Fruit fly (Drosophila melanogaster) whole organism, pupa: ENCODE measurements around the gene L2HGDH.
A peak's percentile ranks its signal among the peaks of the same experiment; 100 is the strongest.

ENCODE experiments used
- CG10348 ChIP-seq: fragments of 200-800 bp; sonication (Bioruptor generic); IDR thresholded peaks from 2 replicates; pipeline ENCODE4 v1.3.6; 2022; ENCODE audit warnings: missing biosample characterization, missing genetic modification characterization
- CG12605 ChIP-seq: fragments of 200-800 bp; sonication (Bioruptor generic); IDR thresholded peaks from 2 replicates; pipeline ENCODE4 v1.3.6; 2022; ENCODE audit warnings: missing biosample characterization, missing genetic modification characterization
- CG13204 ChIP-seq: fragments of 200-800 bp; sonication (Bioruptor generic); optimal IDR thresholded peaks from 2 replicates; lab custom pipeline; 2018; ENCODE audit warnings: missing biosample characterization, mild to moderate bottlenecking, missing genetic modification characterization, moderate library complexity
- CG14655 ChIP-seq: fragments of 200-800 bp; sonication (Bioruptor generic); optimal IDR thresholded peaks from 3 replicates; lab custom pipeline; 2017; ENCODE audit warnings: mild to moderate bottlenecking, missing biosample characterization, missing genetic modification reagents, missing genetic modification characterization
- CG15710 ChIP-seq: fragments of 200-800 bp; sonication (Bioruptor generic); optimal IDR thresholded peaks from 2 replicates; lab custom pipeline; 2018; ENCODE audit warnings: missing biosample characterization, mild to moderate bottlenecking, missing genetic modification characterization, moderate library complexity
- CG17806 ChIP-seq: fragments of 200-800 bp; sonication (Bioruptor generic); optimal IDR thresholded peaks from 2 replicates; lab custom pipeline; 2018; ENCODE audit warnings: missing biosample characterization, mild to moderate bottlenecking, missing genetic modification characterization, moderate library complexity
- CG32121 ChIP-seq: fragments of 200-800 bp; sonication (Bioruptor generic); IDR thresholded peaks from 2 replicates; pipeline ENCODE4 v1.3.6; 2022; ENCODE audit warnings: missing biosample characterization, missing genetic modification characterization
- CG34367 ChIP-seq: fragments of 200-800 bp; sonication (Bioruptor generic); optimal IDR thresholded peaks from 2 replicates; lab custom pipeline; 2018; ENCODE audit warnings: missing biosample characterization, mild to moderate bottlenecking, missing genetic modification characterization
- CG4496 ChIP-seq: fragments of 200-800 bp; sonication (Bioruptor generic); IDR thresholded peaks from 3 replicates; pipeline ENCODE4 v1.3.6; 2022; ENCODE audit warnings: missing biosample characterization, missing genetic modification characterization
- CG8159 ChIP-seq: fragments of 200-800 bp; sonication (Bioruptor generic); optimal IDR thresholded peaks from 3 replicates; lab custom pipeline; 2018; ENCODE audit warnings: missing biosample characterization, mild to moderate bottlenecking, missing genetic modification characterization, moderate library complexity
- CG8301 ChIP-seq: fragments of 200-800 bp; sonication (Bioruptor generic); optimal IDR thresholded peaks from 2 replicates; lab custom pipeline; 2018; ENCODE audit warnings: missing biosample characterization, mild to moderate bottlenecking, missing genetic modification characterization
- CG9948 ChIP-seq: fragments of 200-800 bp; sonication (Bioruptor generic); optimal IDR thresholded peaks from 2 replicates; lab custom pipeline; 2018; ENCODE audit warnings: missing biosample characterization, mild to moderate bottlenecking, missing genetic modification characterization, moderate library complexity
- D1 ChIP-seq: fragments of 200-800 bp; sonication (Bioruptor generic); optimal IDR thresholded peaks from 2 replicates; lab custom pipeline; 2018; ENCODE audit warnings: missing biosample characterization, mild to moderate bottlenecking, missing genetic modification characterization, moderate library complexity
- EcR ChIP-seq: fragments of 200-800 bp; sonication (Bioruptor generic); optimal IDR thresholded peaks from 3 replicates; lab custom pipeline; 2019; ENCODE audit warnings: missing biosample characterization, missing genetic modification characterization, mild to moderate bottlenecking, moderate library complexity, missing genetic modification reagents
- Ets98B ChIP-seq: fragments of 200-800 bp; sonication (Bioruptor generic); IDR thresholded peaks from 2 replicates; pipeline ENCODE4 v1.3.6; 2022; ENCODE audit warnings: missing biosample characterization, missing genetic modification characterization
- Pif1A ChIP-seq: fragments of 200-800 bp; sonication (Bioruptor generic); optimal IDR thresholded peaks from 3 replicates; lab custom pipeline; 2016; ENCODE audit warnings: missing biosample characterization, missing genetic modification characterization
- Pif1B ChIP-seq: fragments of 200-800 bp; sonication (Bioruptor generic); optimal IDR thresholded peaks from 3 replicates; lab custom pipeline; 2016; ENCODE audit warnings: missing biosample characterization, missing genetic modification characterization
- Snoo ChIP-seq: fragments of 200-800 bp; sonication (Bioruptor generic); optimal IDR thresholded peaks from 3 replicates; lab custom pipeline; 2017; ENCODE audit warnings: missing biosample characterization, mild to moderate bottlenecking, missing genetic modification characterization, inconsistent platforms
- fd96Ca ChIP-seq: fragments of 200-800 bp; sonication (Bioruptor generic); IDR thresholded peaks from 3 replicates; pipeline ENCODE4 v1.3.6; 2022; ENCODE audit warnings: missing biosample characterization, missing genetic modification characterization
- gl ChIP-seq: fragments of 200-800 bp; sonication (Bioruptor generic); optimal IDR thresholded peaks from 2 replicates; lab custom pipeline; 2018; ENCODE audit warnings: missing biosample characterization, mild to moderate bottlenecking, missing genetic modification characterization
- rn ChIP-seq: fragments of 200-800 bp; sonication (Bioruptor generic); IDR thresholded peaks from 2 replicates; pipeline ENCODE4 v1.3.6; 2022; ENCODE audit warnings: missing biosample characterization, missing genetic modification characterization

L2HGDH gene

dm6 chr2L:18948724-18949108 lies 25.5 kb downstream of the L2HGDH start, which contains the start of gene CG10428:
Gene CG10428 (plus strand): TSS chr2L:18948884.
- TF ChIP-seq CG8159 (tag; lab: Kevin White, UChicago): no peak
- no peak for TF ChIP-seq Ets98B (GFP tag; lab: Robert Waterston, UW)
- no peak for TF ChIP-seq CG32121 (GFP tag; lab: Robert Waterston, UW)
- no peak for TF ChIP-seq CG12605
- no peak for TF ChIP-seq Pif1B (GFP tag; lab: Kevin White, UChicago)
- no peak for TF ChIP-seq fd96Ca (GFP tag; lab: Robert Waterston, UW)
- TF ChIP-seq CG8301 (tag; lab: Kevin White, UChicago): no peak
- no peak for TF ChIP-seq CG13204 (GFP tag; lab: Kevin White, UChicago)
- no peak for TF ChIP-seq CG10348
- no peak for TF ChIP-seq Pif1A (GFP tag; lab: Kevin White, UChicago)
- no peak for TF ChIP-seq CG34367 (tag; lab: Kevin White, UChicago)
- no peak for TF ChIP-seq CG4496 (GFP tag; lab: Robert Waterston, UW)
- TF ChIP-seq CG15710 (tag; lab: Kevin White, UChicago): no peak
- TF ChIP-seq CG17806 (tag; lab: Kevin White, UChicago): no peak
- no peak for TF ChIP-seq rn (GFP tag; lab: Robert Waterston, UW)
- no peak for TF ChIP-seq gl
- TF ChIP-seq Snoo: no peak
- TF ChIP-seq D1 (tag; lab: Kevin White, UChicago): no peak
- TF ChIP-seq, all 21 proteins: peak for 0

DNA sequence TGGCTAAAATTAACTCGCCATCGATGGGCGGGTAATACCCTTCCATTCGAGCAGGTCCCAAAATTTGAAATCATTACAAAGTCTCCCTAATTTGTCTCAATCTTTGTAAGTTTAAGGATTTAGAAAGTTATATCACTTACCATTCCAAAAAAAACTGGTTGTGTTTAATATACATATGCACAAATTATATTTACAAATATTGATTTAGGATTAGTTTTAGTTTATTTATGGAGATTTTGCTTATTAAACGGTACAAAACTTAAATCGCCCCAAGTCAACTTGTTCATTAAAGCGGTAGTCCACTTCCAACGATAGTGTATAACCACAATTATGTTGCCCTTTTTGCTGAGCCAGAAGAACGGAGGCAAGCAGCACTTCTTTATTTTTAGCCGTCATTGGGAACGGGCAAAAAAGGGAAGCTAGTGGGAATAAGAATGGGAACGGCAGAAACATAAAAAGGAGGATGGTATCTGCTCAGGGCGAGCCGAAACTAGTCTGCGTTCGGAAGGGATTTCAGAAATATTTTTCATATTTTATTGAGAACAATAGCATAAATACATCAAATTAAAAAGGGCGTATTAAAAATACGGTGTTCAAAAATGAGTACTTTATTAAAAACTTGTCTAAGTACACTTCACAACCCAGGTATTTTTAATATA lies 26.1 kb downstream of the L2HGDH start:
- TF ChIP-seq CG4496 (GFP tag; lab: Robert Waterston, UW): peak; percentile 80
- peak; percentile 83 for TF ChIP-seq Pif1B (GFP tag; lab: Kevin White, UChicago)
- TF ChIP-seq CG8301 (tag; lab: Kevin White, UChicago): peak; percentile 81
- TF ChIP-seq D1 (tag; lab: Kevin White, UChicago): peak; percentile 69
- no peak for TF ChIP-seq CG10348
- TF ChIP-seq CG34367 (tag; lab: Kevin White, UChicago): peak; percentile 86
- TF ChIP-seq rn (GFP tag; lab: Robert Waterston, UW): peak; percentile 50; the same call in 1 of the 2 replicates
- TF ChIP-seq CG12605: peak; percentile 42; the same call in 1 of the 2 replicates
- peak; percentile 80 for TF ChIP-seq CG13204 (GFP tag; lab: Kevin White, UChicago)
- peak; percentile 82 for TF ChIP-seq Pif1A (GFP tag; lab: Kevin White, UChicago)
- peak; percentile 91 for TF ChIP-seq CG14655 (GFP tag; lab: Kevin White, UChicago)
- TF ChIP-seq CG32121 (GFP tag; lab: Robert Waterston, UW): 0 out of 2 replicates have a peak, but pooled peaks have one; percentile 37
- peak; percentile 82 for TF ChIP-seq CG17806 (tag; lab: Kevin White, UChicago)
- TF ChIP-seq CG8159 (tag; lab: Kevin White, UChicago): peak; percentile 90
- TF ChIP-seq gl: peak; percentile 54
- TF ChIP-seq CG9948: peak; percentile 90
- peak; percentile 94 for TF ChIP-seq CG15710 (tag; lab: Kevin White, UChicago)
- TF ChIP-seq Ets98B (GFP tag; lab: Robert Waterston, UW): peak; percentile 30; the same call in 1 of the 2 replicates
- peak; percentile 75 for TF ChIP-seq Snoo
- no peak for TF ChIP-seq EcR
- TF ChIP-seq fd96Ca (GFP tag; lab: Robert Waterston, UW): peak; percentile 15; the same call in 1 of the 3 replicates

DNA sequence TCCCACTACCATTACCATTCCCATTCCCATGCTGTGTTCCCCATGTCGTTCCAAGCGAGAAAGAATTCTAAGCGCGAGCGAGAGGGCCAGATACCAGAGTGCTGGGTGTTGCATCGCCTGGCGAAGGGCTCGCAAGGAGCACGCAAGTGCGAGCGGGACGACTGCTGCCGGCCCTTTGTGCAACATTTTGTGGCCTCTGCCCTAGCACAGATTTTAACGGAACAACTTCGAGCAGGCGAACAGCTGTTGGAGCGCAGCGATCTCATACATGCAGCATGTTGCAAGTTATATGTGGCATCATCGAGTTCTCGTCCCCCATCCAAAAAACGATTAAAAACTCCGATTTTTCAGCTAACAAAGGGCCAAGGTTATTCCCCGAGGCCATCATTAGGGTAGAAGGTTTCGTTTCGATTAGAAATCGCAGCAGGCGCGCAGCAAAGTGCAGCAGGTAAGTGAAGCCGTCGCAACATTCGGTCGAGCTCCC lies 26.7 kb downstream of the L2HGDH start:
- TF ChIP-seq CG32121 (GFP tag; lab: Robert Waterston, UW) (peak; percentile 15; the same call in 1 of the 2 replicates), CG10348 (no peak), EcR (peak; percentile 86)

dm6 chr2L:18946636-18947514 lies 27.4 kb downstream of the L2HGDH start:
- TF ChIP-seq EcR: peak; percentile 85
- peak; percentile 50 for TF ChIP-seq Pif1B (GFP tag; lab: Kevin White, UChicago)
- TF ChIP-seq CG8159 (tag; lab: Kevin White, UChicago): peak; percentile 96
- peak; percentile 94 for TF ChIP-seq CG9948
- TF ChIP-seq CG34367 (tag; lab: Kevin White, UChicago): peak; percentile 81
- TF ChIP-seq D1 (tag; lab: Kevin White, UChicago): peak; percentile 87
- no peak; the same call in none of the 2 replicates for TF ChIP-seq CG12605
- TF ChIP-seq CG14655 (GFP tag; lab: Kevin White, UChicago): peak; percentile 89
- TF ChIP-seq rn (GFP tag; lab: Robert Waterston, UW): no peak
- no peak for TF ChIP-seq CG10348
- peak; percentile 95 for TF ChIP-seq CG15710 (tag; lab: Kevin White, UChicago)
- peak; percentile 56 for TF ChIP-seq CG8301 (tag; lab: Kevin White, UChicago)
- peak; percentile 27 for TF ChIP-seq Pif1A (GFP tag; lab: Kevin White, UChicago)
- peak; percentile 87 for TF ChIP-seq CG17806 (tag; lab: Kevin White, UChicago)
- TF ChIP-seq Snoo: peak; percentile 73
- TF ChIP-seq CG13204 (GFP tag; lab: Kevin White, UChicago): peak; percentile 68
- TF ChIP-seq, all 21 proteins: peak for 13
